Worm (Caenorhabditis elegans) whole organism, midembryonic: ENCODE data around the gene C53B7.6.

Experiments used
- flt-1 ChIP-seq: fragments of 200-800 bp; sonication (Bioruptor generic); IDR thresholded peaks from 2 replicates; pipeline ENCODE4 v1.3.6; 2022; ENCODE audit warnings: missing genetic modification characterization, missing compliant biosample characterization
- klf-2 ChIP-seq: fragments of 200-800 bp; sonication (Bioruptor generic); conservative IDR thresholded peaks from 2 replicates; pipeline ENCODE4 v1.3.6; 2022; ENCODE audit warnings: missing genetic modification reagents, missing genetic modification characterization, missing compliant biosample characterization
- ztf-29 ChIP-seq: fragments of 200-800 bp; sonication (Bioruptor generic); IDR thresholded peaks from 2 replicates; pipeline ENCODE4 v1.3.6; 2022; ENCODE audit warnings: missing genetic modification reagents, missing genetic modification characterization, missing compliant biosample characterization

- TF ChIP-seq klf-2 (GFP tag; lab: Robert Waterston, UW) (no peak), ztf-29 (GFP tag; lab: Robert Waterston, UW) (no peak), flt-1 (GFP tag; lab: Robert Waterston, UW) (no peak)
Observed at ce11 chrX:6866900-6867299, 1.7 kb downstream of the C53B7.6 start.
